Worm (Caenorhabditis elegans): ENCODE measurements around the gene C07B5.8.

DNA sequence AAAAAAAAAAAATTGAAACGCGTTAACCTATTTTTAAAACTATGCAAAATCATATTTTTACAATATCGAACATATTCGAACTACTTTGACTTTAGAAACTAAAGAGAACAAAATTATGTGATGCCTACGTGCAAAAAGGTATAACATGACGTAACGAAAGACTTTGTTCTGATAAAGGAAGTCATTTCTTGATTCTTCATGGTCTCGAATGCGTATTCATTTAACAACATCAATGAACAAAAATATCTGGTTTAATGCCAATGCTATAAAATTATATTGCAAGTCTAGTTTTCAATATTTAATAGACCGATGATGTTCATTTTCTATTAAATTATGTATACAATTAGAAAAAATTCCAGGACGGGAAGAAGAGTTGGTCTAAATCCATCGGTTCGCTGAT lies 557 bp downstream of the C07B5.8 start:
- TF ChIP-seq ceh-82 (tag; optimal IDR thresholded peaks at IDR 0.05) (no peak), zag-1 (tag; optimal IDR thresholded peaks at IDR 0.05) (no peak), unc-62 (GFP tag; optimal IDR thresholded peaks at IDR 0.05) (no peak), ztf-4 (tag; optimal IDR thresholded peaks at IDR 0.05) (peak; percentile 9)

Data from whole organism, L2 larva.